Fruit fly (Drosophila melanogaster) whole organism, prepupa: ENCODE data around the gene STUB1.

Experiments used
- Blimp-1 ChIP-seq: fragments of 200-800 bp; sonication (Bioruptor generic); optimal IDR thresholded peaks from 3 replicates; lab custom pipeline; 2017; ENCODE audit warnings: missing biosample characterization, missing genetic modification characterization, mild to moderate bottlenecking, moderate library complexity, missing genetic modification reagents
- CG10631 ChIP-seq: fragments of 200-800 bp; sonication (Bioruptor generic); optimal IDR thresholded peaks from 2 replicates; lab custom pipeline; 2016; ENCODE audit warnings: missing biosample characterization, missing genetic modification characterization
- CG10669 ChIP-seq: fragments of 200-800 bp; sonication (Bioruptor generic); optimal IDR thresholded peaks from 3 replicates; lab custom pipeline; 2018; ENCODE audit warnings: missing biosample characterization, mild to moderate bottlenecking, missing genetic modification characterization, moderate library complexity
- CG11294 ChIP-seq: fragments of 200-800 bp; sonication (Bioruptor generic); IDR thresholded peaks from 2 replicates; pipeline ENCODE4 v1.3.6; 2022; ENCODE audit warnings: missing biosample characterization, missing genetic modification characterization
- CG11762 ChIP-seq: fragments of 200-800 bp; sonication (Bioruptor generic); optimal IDR thresholded peaks from 3 replicates; lab custom pipeline; 2016; ENCODE audit warnings: missing biosample characterization, missing genetic modification characterization; ENCODE audit not compliant: insufficient read depth
- CG11902 ChIP-seq: fragments of 200-800 bp; sonication (Bioruptor generic); optimal IDR thresholded peaks from 3 replicates; lab custom pipeline; 2016; ENCODE audit warnings: missing biosample characterization, missing genetic modification characterization
- CG1621 ChIP-seq: fragments of 200-800 bp; sonication (Bioruptor generic); optimal IDR thresholded peaks from 3 replicates; lab custom pipeline; 2018; ENCODE audit warnings: missing biosample characterization, mild to moderate bottlenecking, missing genetic modification characterization
- CG3032 ChIP-seq: fragments of 200-800 bp; optimal IDR thresholded peaks from 2 replicates; lab custom pipeline; 2019; ENCODE audit warnings: missing biosample characterization, mild to moderate bottlenecking, missing genetic modification characterization, moderate library complexity
- CG3919 ChIP-seq: fragments of 200-800 bp; sonication (Bioruptor generic); optimal IDR thresholded peaks from 3 replicates; lab custom pipeline; 2016; ENCODE audit warnings: missing biosample characterization, missing genetic modification characterization
- CG6854 ChIP-seq: fragments of 200-800 bp; sonication (Bioruptor generic); optimal IDR thresholded peaks from 2 replicates; lab custom pipeline; 2017; ENCODE audit warnings: missing biosample characterization, mild to moderate bottlenecking, missing genetic modification characterization
- CG8119 ChIP-seq: fragments of 200-800 bp; sonication (Bioruptor generic); IDR thresholded peaks from 3 replicates; pipeline ENCODE4 v1.3.6; 2022; ENCODE audit warnings: missing biosample characterization, missing genetic modification characterization
- CG8319 ChIP-seq: fragments of 200-800 bp; sonication (Bioruptor generic); optimal IDR thresholded peaks from 3 replicates; lab custom pipeline; 2016; ENCODE audit warnings: missing biosample characterization, missing genetic modification characterization
- CG8632 ChIP-seq: fragments of 200-800 bp; sonication (Bioruptor generic); optimal IDR thresholded peaks from 3 replicates; lab custom pipeline; 2016; ENCODE audit warnings: missing biosample characterization, missing genetic modification characterization
- Eip75B ChIP-seq: fragments of 200-800 bp; sonication (Bioruptor generic); optimal IDR thresholded peaks from 3 replicates; lab custom pipeline; 2016; ENCODE audit warnings: missing biosample characterization, missing genetic modification characterization
- Eip78C ChIP-seq: fragments of 200-800 bp; sonication (Bioruptor generic); peaks from one replicate; lab custom pipeline; 2016; ENCODE audit warnings: missing biosample characterization, missing genetic modification characterization
- Eip93F ChIP-seq: fragments of 200-800 bp; sonication (Bioruptor generic); optimal IDR thresholded peaks from 2 replicates; lab custom pipeline; 2016; ENCODE audit warnings: missing biosample characterization, mild to moderate bottlenecking, missing genetic modification characterization
- Ets21C ChIP-seq: fragments of 200-800 bp; sonication (Bioruptor generic); optimal IDR thresholded peaks from 3 replicates; lab custom pipeline; 2016; ENCODE audit warnings: missing biosample characterization, missing genetic modification characterization
- Ets96B ChIP-seq: fragments of 200-800 bp; optimal IDR thresholded peaks from 2 replicates; lab custom pipeline; 2019; ENCODE audit warnings: missing biosample characterization, mild to moderate bottlenecking, missing genetic modification characterization, moderate library complexity
- Gug ChIP-seq: fragments of 200-800 bp; sonication (Bioruptor generic); IDR thresholded peaks from 2 replicates; pipeline ENCODE4 v1.3.6; 2022; ENCODE audit warnings: missing biosample characterization, missing genetic modification characterization
- Hr38 ChIP-seq: sonication (Bioruptor generic); optimal IDR thresholded peaks from 2 replicates; lab custom pipeline; 2016; ENCODE audit warnings: missing biosample characterization, missing genetic modification characterization
- Hr39 ChIP-seq: fragments of 200-800 bp; sonication (Bioruptor generic); optimal IDR thresholded peaks from 2 replicates; lab custom pipeline; 2016; ENCODE audit warnings: missing biosample characterization, missing genetic modification characterization
- Met ChIP-seq: fragments of 200-800 bp; sonication (Bioruptor generic); optimal IDR thresholded peaks from 3 replicates; lab custom pipeline; 2016; ENCODE audit warnings: missing biosample characterization, missing genetic modification characterization
- OdsH ChIP-seq: fragments of 200-800 bp; sonication (Bioruptor generic); optimal IDR thresholded peaks from 3 replicates; lab custom pipeline; 2016; ENCODE audit warnings: missing biosample characterization, missing genetic modification characterization
- Smox ChIP-seq: fragments of 200-800 bp; sonication (Bioruptor generic); optimal IDR thresholded peaks from 3 replicates; lab custom pipeline; 2016; ENCODE audit warnings: missing biosample characterization, missing genetic modification characterization
- achi ChIP-seq: fragments of 200-800 bp; sonication (Bioruptor generic); optimal IDR thresholded peaks from 3 replicates; lab custom pipeline; 2016; ENCODE audit warnings: missing biosample characterization, missing genetic modification characterization
- acj6 ChIP-seq: fragments of 200-800 bp; sonication (Bioruptor generic); optimal IDR thresholded peaks from 3 replicates; lab custom pipeline; 2016; ENCODE audit warnings: missing biosample characterization, missing genetic modification characterization
- cyc ChIP-seq: fragments of 200-800 bp; sonication (Bioruptor generic); optimal IDR thresholded peaks from 3 replicates; lab custom pipeline; 2016; ENCODE audit warnings: missing biosample characterization, missing genetic modification characterization
- dac ChIP-seq: fragments of 200-800 bp; sonication (Bioruptor generic); optimal IDR thresholded peaks from 2 replicates; lab custom pipeline; 2017; ENCODE audit warnings: missing biosample characterization, mild to moderate bottlenecking, missing genetic modification characterization
- dsx ChIP-seq: fragments of 200-800 bp; optimal IDR thresholded peaks from 3 replicates; lab custom pipeline; 2019; ENCODE audit warnings: missing biosample characterization, mild to moderate bottlenecking, missing genetic modification characterization, moderate library complexity; ENCODE audit not compliant: poor library complexity, severe bottlenecking
- eg ChIP-seq: fragments of 200-800 bp; sonication (Bioruptor generic); IDR thresholded peaks from 3 replicates; pipeline ENCODE4 v1.3.6; 2022; ENCODE audit warnings: missing biosample characterization, missing genetic modification characterization
- esn ChIP-seq: fragments of 200-800 bp; sonication (Bioruptor generic); optimal IDR thresholded peaks from 2 replicates; lab custom pipeline; 2016; ENCODE audit warnings: missing biosample characterization, mild to moderate bottlenecking, missing genetic modification characterization, moderate library complexity
- fkh ChIP-seq: fragments of 200-800 bp; sonication (Bioruptor generic); optimal IDR thresholded peaks from 3 replicates; lab custom pipeline; 2017; ENCODE audit warnings: missing biosample characterization, mild to moderate bottlenecking, missing genetic modification characterization, moderate library complexity
- pdm3 ChIP-seq: fragments of 200-800 bp; sonication (Bioruptor generic); optimal IDR thresholded peaks from 3 replicates; lab custom pipeline; 2016; ENCODE audit warnings: missing biosample characterization, missing genetic modification characterization
- salr ChIP-seq, 2 experiments: fragments of 200-800 bp; sonication (Bioruptor generic); optimal IDR thresholded peaks; 3 replicates each; lab custom pipeline; 2016 to 2018; ENCODE audit warnings: missing biosample characterization in 2 of 2, missing genetic modification characterization in 2 of 2, mild to moderate bottlenecking in 1 of 2
- spab ChIP-seq: fragments of 200-800 bp; sonication (Bioruptor generic); optimal IDR thresholded peaks from 2 replicates; lab custom pipeline; 2017; ENCODE audit warnings: missing biosample characterization, mild to moderate bottlenecking, missing genetic modification characterization, missing genetic modification reagents
- ss ChIP-seq, 2 experiments: fragments of 200-800 bp; sonication (Bioruptor generic); optimal IDR thresholded peaks; 2 replicates in 1 of 2; 3 replicates in 1 of 2; lab custom pipeline; 2017 to 2018; ENCODE audit warnings: mild to moderate bottlenecking in 2 of 2, missing biosample characterization in 2 of 2, missing genetic modification characterization in 2 of 2, moderate library complexity in 1 of 2
- svp ChIP-seq: fragments of 200-800 bp; sonication (Bioruptor generic); peaks from one replicate; lab custom pipeline; 2016; ENCODE audit warnings: missing biosample characterization, missing genetic modification characterization
- topi ChIP-seq: fragments of 200-800 bp; sonication (Bioruptor generic); optimal IDR thresholded peaks from 3 replicates; lab custom pipeline; 2016; ENCODE audit warnings: missing biosample characterization, missing genetic modification characterization
- vri ChIP-seq: fragments of 200-800 bp; sonication (Bioruptor generic); optimal IDR thresholded peaks from 3 replicates; lab custom pipeline; 2016; ENCODE audit warnings: missing biosample characterization, mild to moderate bottlenecking, missing genetic modification characterization

Gene STUB1

dm6 chr2L:10396877-10397587 is 40.3 kb upstream of the STUB1 start:
- TF ChIP-seq CG8119 (GFP tag; lab: Robert Waterston, UW) (no peak), fkh (GFP tag; lab: Kevin White, UChicago) (peak; percentile 83), acj6 (no peak), Gug (no peak), vri (GFP tag; lab: Kevin White, UChicago) (peak; percentile 50), OdsH (GFP tag; lab: Kevin White, UChicago) (no peak), topi (GFP tag; lab: Kevin White, UChicago) (peak; percentile 28), ss (GFP tag; optimal IDR thresholded peaks at IDR 0.05; lab: Kevin White, UChicago) (peak in 1 of 2 experiments; percentile 72), Ets21C (no peak), CG11902 (no peak), CG8319 (GFP tag; lab: Kevin White, UChicago) (no peak), esn (GFP tag; lab: Kevin White, UChicago) (peak; percentile 14), pdm3 (no peak), Eip78C (GFP tag; lab: Kevin White, UChicago) (peak; percentile 46), CG3032 (tag; lab: Kevin White, UChicago) (no peak)
- TF ChIP-seq, all 60 proteins: peak for 6

dm6 chr2L:10403803-10404315 is 33.5 kb upstream of the STUB1 start:
- TF ChIP-seq CG11902 (no peak), CG10631 (GFP tag; lab: Kevin White, UChicago) (no peak), svp (GFP tag; lab: Kevin White, UChicago) (no peak), Eip75B (GFP tag; lab: Kevin White, UChicago) (no peak), Eip78C (GFP tag; lab: Kevin White, UChicago) (peak; percentile 50), CG11762 (GFP tag; lab: Kevin White, UChicago) (no peak), CG10669 (GFP tag; lab: Kevin White, UChicago) (peak; percentile 78), CG8119 (GFP tag; lab: Robert Waterston, UW) (no peak), CG1621 (no peak), fkh (GFP tag; lab: Kevin White, UChicago) (peak; percentile 9), dsx (GFP tag; lab: Kevin White, UChicago) (no peak)
- TF ChIP-seq, all 60 proteins: peak for 3

- TF ChIP-seq fkh (GFP tag; lab: Kevin White, UChicago) = peak; percentile 33
- TF ChIP-seq Blimp-1 (GFP tag; lab: Kevin White, UChicago) = no peak
- TF ChIP-seq CG10669 (GFP tag; lab: Kevin White, UChicago) = no peak
- TF ChIP-seq Eip78C (GFP tag; lab: Kevin White, UChicago) = peak; percentile 23
Measured at dm6 chr2L:10405008-10405654, 32.2 kb upstream of the STUB1 start, which contains the start of the genes CG17768, LSm-4 and Ir31a. Gene CG17768, minus strand, starts transcription at chr2L:10405203. Gene LSm-4, minus strand, starts transcription at chr2L:10405203. Gene Ir31a, plus strand, starts transcription at chr2L:10405565.

dm6 chr2L:10408122-10408576 is 29.2 kb upstream of the STUB1 start, which contains the start of the genes Ip259 and RpS27A:
Gene Ip259, plus strand, starts transcription at chr2L:10408352.
Gene RpS27A, plus strand, starts transcription at chr2L:10408352.
- TF ChIP-seq pdm3 (no peak), Eip93F (GFP tag; lab: Kevin White, UChicago) (peak; percentile 21), topi (GFP tag; lab: Kevin White, UChicago) (peak; percentile 71), Gug (0 out of 2 replicates have a peak, but pooled peaks have one; percentile 19), dac (GFP tag; lab: Kevin White, UChicago) (peak; percentile 39), dsx (GFP tag; lab: Kevin White, UChicago) (no peak), CG6854 (peak; percentile 84), CG8632 (GFP tag; lab: Kevin White, UChicago) (peak; percentile 32), acj6 (peak; percentile 70), Ets96B (tag; lab: Kevin White, UChicago) (peak; percentile 37), salr (GFP tag; optimal IDR thresholded peaks at IDR 0.05; lab: Kevin White, UChicago) (peak in 1 of 2 experiments; percentile 88), CG11294 (GFP tag; lab: Robert Waterston, UW) (no peak), spab (GFP tag; lab: Kevin White, UChicago) (no peak), CG3919 (no peak), CG1621 (no peak), Hr39 (GFP tag; lab: Kevin White, UChicago) (no peak), Met (GFP tag; lab: Kevin White, UChicago) (no peak), vri (GFP tag; lab: Kevin White, UChicago) (no peak), cyc (peak; percentile 76), esn (GFP tag; lab: Kevin White, UChicago) (peak; percentile 85), Eip78C (GFP tag; lab: Kevin White, UChicago) (peak; percentile 90), Smox (GFP tag; lab: Kevin White, UChicago) (no peak), Hr38 (no peak), ss (GFP tag; optimal IDR thresholded peaks at IDR 0.05; lab: Kevin White, UChicago) (peak in 1 of 2 experiments; percentile 77), CG3032 (tag; lab: Kevin White, UChicago) (peak; percentile 62), eg (GFP tag; lab: Robert Waterston, UW) (no peak), achi (GFP tag; lab: Kevin White, UChicago) (no peak), CG8119 (GFP tag; lab: Robert Waterston, UW) (peak; percentile 36; the same call in 1 of the 3 replicates)
